Comparison of ENCODE assay signal across 7 fruit fly cellular contexts in the genomic region with DNA sequence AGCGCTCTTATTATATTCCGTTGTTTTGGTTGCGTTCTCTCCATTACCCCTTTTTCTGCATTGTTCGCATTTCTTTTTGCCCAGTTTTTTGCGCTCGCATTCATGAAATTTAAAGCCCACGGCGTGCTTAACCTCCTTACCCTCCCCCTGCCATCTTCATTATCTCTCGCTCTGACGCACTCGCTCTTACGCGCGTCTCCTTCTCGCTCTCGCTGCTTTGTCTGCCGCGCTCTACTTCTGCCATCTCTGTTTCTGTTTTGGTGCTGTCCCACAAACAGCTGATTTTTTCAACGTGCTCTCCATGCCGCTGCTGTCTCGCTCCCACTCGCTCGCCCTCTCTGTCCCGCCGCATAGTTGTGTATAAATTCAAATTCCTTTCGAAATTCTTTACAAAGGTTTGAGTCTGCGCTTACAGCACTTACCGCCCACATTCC.
TF ChIP-seq lines count a peak whose summit lies in the region.

No protein-coding gene starts in this region.

- TF ChIP-seq CTCF in S2 (optimal IDR thresholded peaks at IDR 0.05; lab: Kevin White, UChicago), result peak; percentile 60 to 62
- TF ChIP-seq CTCF in whole organism, embryonic (GFP tag; optimal IDR thresholded peaks at IDR 0.05; lab: Kevin White, UChicago), result peak; percentile 76

TF ChIP-seq in whole organism, 6 proteins besides CTCF, POLR2A, EP300 and RAD21:
- TF ChIP-seq Dll (optimal IDR thresholded peaks at IDR 0.05; lab: Kevin White, UChicago), result peak; percentile 73
- no peak for TF ChIP-seq psq (optimal IDR thresholded peaks at IDR 0.05; lab: Kevin White, UChicago)
- no peak for TF ChIP-seq pan (optimal IDR thresholded peaks at IDR 0.05; lab: Kevin White, UChicago)
- peak; percentile 55 for TF ChIP-seq CG8478 (optimal IDR thresholded peaks at IDR 0.05; lab: Kevin White, UChicago)
- TF ChIP-seq usp (GFP tag; optimal IDR thresholded peaks at IDR 0.05; lab: Kevin White, UChicago), result no peak
- no peak for TF ChIP-seq EcR (GFP tag; optimal IDR thresholded peaks at IDR 0.05; lab: Kevin White, UChicago)

TF ChIP-seq in whole organism, adult, 20 proteins besides CTCF, POLR2A, EP300 and RAD21:
- TF ChIP-seq Crg-1 (GFP tag; optimal IDR thresholded peaks at IDR 0.05; lab: Kevin White, UChicago) (no peak), toe (GFP tag; optimal IDR thresholded peaks at IDR 0.05; lab: Kevin White, UChicago) (no peak), ovo (GFP tag; optimal IDR thresholded peaks at IDR 0.05; lab: Kevin White, UChicago) (peak; percentile 65), tj (GFP tag; optimal IDR thresholded peaks at IDR 0.05; lab: Kevin White, UChicago) (peak; percentile 99), CG1620 (GFP tag; optimal IDR thresholded peaks at IDR 0.05; lab: Kevin White, UChicago) (no peak), bab1 (GFP tag; optimal IDR thresholded peaks at IDR 0.05; lab: Kevin White, UChicago) (peak; percentile 25), CG11617 (GFP tag; optimal IDR thresholded peaks at IDR 0.05; lab: Kevin White, UChicago) (peak; percentile 19), Mnt (GFP tag; optimal IDR thresholded peaks at IDR 0.05; lab: Kevin White, UChicago) (peak; percentile 86), cic (GFP tag; optimal IDR thresholded peaks at IDR 0.05; lab: Kevin White, UChicago) (peak; percentile 92), CG12768 (GFP tag; optimal IDR thresholded peaks at IDR 0.05; lab: Kevin White, UChicago) (peak; percentile 50), cnc (optimal IDR thresholded peaks at IDR 0.05; lab: Kevin White, UChicago) (no peak), pad (GFP tag; optimal IDR thresholded peaks at IDR 0.05; lab: Kevin White, UChicago) (peak; percentile 95), CG7101 (tag; optimal IDR thresholded peaks at IDR 0.05; lab: Kevin White, UChicago) (no peak), CG7045 (GFP tag; optimal IDR thresholded peaks at IDR 0.05; lab: Kevin White, UChicago) (no peak)
TF ChIP-seq in whole organism, adult: peak in this region for 8.

TF ChIP-seq in whole organism, embryonic, 481 proteins besides CTCF, POLR2A, EP300 and RAD21 (continues in another document):
- TF ChIP-seq Eip74EF (GFP tag; optimal IDR thresholded peaks at IDR 0.05; lab: Kevin White, UChicago) (peak in 1 of 2 experiments; percentile 8), CG17912 (GFP tag; optimal IDR thresholded peaks at IDR 0.05; lab: Kevin White, UChicago) (no peak), CG17385 (GFP tag; optimal IDR thresholded peaks at IDR 0.05; lab: Kevin White, UChicago) (peak; percentile 19), B-H2 (GFP tag; optimal IDR thresholded peaks at IDR 0.05; lab: Kevin White, UChicago) (peak; percentile 10), CG13296 (GFP tag; optimal IDR thresholded peaks at IDR 0.05; lab: Kevin White, UChicago) (peak; percentile 55), nau (GFP tag; optimal IDR thresholded peaks at IDR 0.05; lab: Kevin White, UChicago) (peak; percentile 6), GATAe (GFP tag; conservative IDR thresholded peaks at IDR 0.05; lab: Robert Waterston, UW) (no peak), sqz (GFP tag; optimal IDR thresholded peaks at IDR 0.05; lab: Kevin White, UChicago) (peak; percentile 32), bigmax (GFP tag; optimal IDR thresholded peaks at IDR 0.05; lab: Kevin White, UChicago) (peak; percentile 87), CG18262 (tag; optimal IDR thresholded peaks at IDR 0.05; lab: Kevin White, UChicago) (peak; percentile 14), CG12659 (GFP tag; optimal IDR thresholded peaks at IDR 0.05; lab: Kevin White, UChicago) (peak; percentile 6), eyg (GFP tag; optimal IDR thresholded peaks at IDR 0.05; lab: Kevin White, UChicago) (peak; percentile 37), bcd (GFP tag; optimal IDR thresholded peaks at IDR 0.05; lab: Kevin White, UChicago) (peak; percentile 12), pita (GFP tag; optimal IDR thresholded peaks at IDR 0.05; lab: Kevin White, UChicago) (peak; percentile 64), psq (GFP tag; optimal IDR thresholded peaks at IDR 0.05; lab: Kevin White, UChicago) (peak; percentile 89), maf-S (GFP tag; optimal IDR thresholded peaks at IDR 0.05; lab: Kevin White, UChicago) (no peak)

TF ChIP-seq in whole organism, prepupa, 60 proteins besides CTCF, POLR2A, EP300 and RAD21 (continues in another document):
- TF ChIP-seq CG3919 (GFP tag; optimal IDR thresholded peaks at IDR 0.05; lab: Kevin White, UChicago) (peak; percentile 29), Ets21C (GFP tag; optimal IDR thresholded peaks at IDR 0.05; lab: Kevin White, UChicago) (no peak), svp (GFP tag; lab: Kevin White, UChicago) (no peak), topi (GFP tag; optimal IDR thresholded peaks at IDR 0.05; lab: Kevin White, UChicago) (no peak), fd59A (GFP tag; optimal IDR thresholded peaks at IDR 0.05; lab: Kevin White, UChicago) (no peak), fkh (GFP tag; optimal IDR thresholded peaks at IDR 0.05; lab: Kevin White, UChicago) (no peak), CG10631 (GFP tag; optimal IDR thresholded peaks at IDR 0.05; lab: Kevin White, UChicago) (no peak), Blimp-1 (GFP tag; optimal IDR thresholded peaks at IDR 0.05; lab: Kevin White, UChicago) (no peak), CG6792 (GFP tag; optimal IDR thresholded peaks at IDR 0.05; lab: Kevin White, UChicago) (no peak), CG3032 (tag; optimal IDR thresholded peaks at IDR 0.05; lab: Kevin White, UChicago) (no peak), achi (GFP tag; optimal IDR thresholded peaks at IDR 0.05; lab: Kevin White, UChicago) (no peak), CG8632 (GFP tag; optimal IDR thresholded peaks at IDR 0.05; lab: Kevin White, UChicago) (no peak), CG15336 (GFP tag; IDR thresholded peaks at IDR 0.05; lab: Robert Waterston, UW) (no peak), dac (GFP tag; optimal IDR thresholded peaks at IDR 0.05; lab: Kevin White, UChicago) (no peak), Eip93F (GFP tag; optimal IDR thresholded peaks at IDR 0.05; lab: Kevin White, UChicago) (no peak), Smox (GFP tag; optimal IDR thresholded peaks at IDR 0.05; lab: Kevin White, UChicago) (no peak), Met (GFP tag; optimal IDR thresholded peaks at IDR 0.05; lab: Kevin White, UChicago) (no peak), OdsH (GFP tag; optimal IDR thresholded peaks at IDR 0.05; lab: Kevin White, UChicago) (no peak), pdm3 (GFP tag; optimal IDR thresholded peaks at IDR 0.05; lab: Kevin White, UChicago) (no peak)

TF ChIP-seq in whole organism, pupa, 21 proteins besides CTCF, POLR2A, EP300 and RAD21:
- TF ChIP-seq D1 (tag; optimal IDR thresholded peaks at IDR 0.05; lab: Kevin White, UChicago), result no peak
- peak; percentile 64 for TF ChIP-seq EcR (GFP tag; optimal IDR thresholded peaks at IDR 0.05; lab: Kevin White, UChicago)
- peak; percentile 3 for TF ChIP-seq CG15710 (tag; optimal IDR thresholded peaks at IDR 0.05; lab: Kevin White, UChicago)
- peak; percentile 63 for TF ChIP-seq CG13204 (GFP tag; optimal IDR thresholded peaks at IDR 0.05; lab: Kevin White, UChicago)
- peak; percentile 39 for TF ChIP-seq Snoo (tag; optimal IDR thresholded peaks at IDR 0.05; lab: Kevin White, UChicago)
- no peak for TF ChIP-seq Pif1B (GFP tag; optimal IDR thresholded peaks at IDR 0.05; lab: Kevin White, UChicago)
- TF ChIP-seq CG32121 (GFP tag; IDR thresholded peaks at IDR 0.05; lab: Robert Waterston, UW), result no peak
- TF ChIP-seq CG14655 (GFP tag; optimal IDR thresholded peaks at IDR 0.05; lab: Kevin White, UChicago), result no peak
- peak; percentile 8 for TF ChIP-seq CG34367 (tag; optimal IDR thresholded peaks at IDR 0.05; lab: Kevin White, UChicago)
- TF ChIP-seq Pif1A (GFP tag; optimal IDR thresholded peaks at IDR 0.05; lab: Kevin White, UChicago), result peak; percentile 10

TF ChIP-seq in whole organism, wandering third instar larva, 38 proteins besides CTCF, POLR2A, EP300 and RAD21 (continues in another document):
- peak; percentile 42 for TF ChIP-seq Sp1 (GFP tag; optimal IDR thresholded peaks at IDR 0.05; lab: Kevin White, UChicago)
- TF ChIP-seq h (GFP tag; optimal IDR thresholded peaks at IDR 0.05; lab: Kevin White, UChicago), result peak; percentile 91
- no peak for TF ChIP-seq pan (optimal IDR thresholded peaks at IDR 0.05; lab: Kevin White, UChicago)
- peak; percentile 61 to 62 for TF ChIP-seq dl (GFP tag; optimal IDR thresholded peaks at IDR 0.05; lab: Kevin White, UChicago; ENCODE audit: insufficient read depth in 1 of 2, partially characterized antibody in 2 of 2)
- TF ChIP-seq CG32264 (GFP tag; optimal IDR thresholded peaks at IDR 0.05; lab: Kevin White, UChicago), result no peak
- TF ChIP-seq Dif (GFP tag; optimal IDR thresholded peaks at IDR 0.05; lab: Kevin White, UChicago; ENCODE audit: partially characterized antibody), result peak; percentile 69
- no peak for TF ChIP-seq sv (GFP tag; optimal IDR thresholded peaks at IDR 0.05; lab: Kevin White, UChicago)
- TF ChIP-seq dmrt93B (GFP tag; optimal IDR thresholded peaks at IDR 0.05; lab: Kevin White, UChicago), result no peak
- TF ChIP-seq sage (GFP tag; optimal IDR thresholded peaks at IDR 0.05; lab: Kevin White, UChicago), result no peak
- TF ChIP-seq jim (GFP tag; optimal IDR thresholded peaks at IDR 0.05; lab: Kevin White, UChicago), result no peak
- TF ChIP-seq N (GFP tag; optimal IDR thresholded peaks at IDR 0.05; lab: Kevin White, UChicago), result no peak
- peak; percentile 27 for TF ChIP-seq Myc (optimal IDR thresholded peaks at IDR 0.05; lab: Kevin White, UChicago)
- no peak for TF ChIP-seq Rel (GFP tag; optimal IDR thresholded peaks at IDR 0.05; lab: Kevin White, UChicago)
- TF ChIP-seq Rel (tag; optimal IDR thresholded peaks at IDR 0.05; lab: Kevin White, UChicago), result peak; percentile 92
- no peak for TF ChIP-seq Jra (GFP tag; optimal IDR thresholded peaks at IDR 0.05; lab: Kevin White, UChicago)
- TF ChIP-seq GATAd (GFP tag; optimal IDR thresholded peaks at IDR 0.05; lab: Kevin White, UChicago), result no peak
- TF ChIP-seq tai (GFP tag; optimal IDR thresholded peaks at IDR 0.05; lab: Kevin White, UChicago), result no peak
- peak; percentile 12 for TF ChIP-seq Hr83 (GFP tag; optimal IDR thresholded peaks at IDR 0.05; lab: Kevin White, UChicago; ENCODE audit: poor library complexity, severe bottlenecking)
- peak; percentile 23 for TF ChIP-seq Vsx2 (GFP tag; optimal IDR thresholded peaks at IDR 0.05; lab: Kevin White, UChicago; ENCODE audit: partially characterized antibody)
- TF ChIP-seq foxo (GFP tag; optimal IDR thresholded peaks at IDR 0.05; lab: Kevin White, UChicago), result peak in 1 of 2 experiments; percentile 0
- peak; percentile 25 for TF ChIP-seq br (GFP tag; optimal IDR thresholded peaks at IDR 0.05; lab: Kevin White, UChicago)
- TF ChIP-seq HLH106 (tag; optimal IDR thresholded peaks at IDR 0.05; lab: Kevin White, UChicago), result no peak
- peak; percentile 13 for TF ChIP-seq fru (GFP tag; optimal IDR thresholded peaks at IDR 0.05; lab: Kevin White, UChicago)
- peak; percentile 99 for TF ChIP-seq psq (GFP tag; optimal IDR thresholded peaks at IDR 0.05; lab: Kevin White, UChicago)
- TF ChIP-seq ey (GFP tag; optimal IDR thresholded peaks at IDR 0.05; lab: Kevin White, UChicago), result peak; percentile 4
- TF ChIP-seq lola (GFP tag; optimal IDR thresholded peaks at IDR 0.05; lab: Kevin White, UChicago), result no peak
- peak; percentile 15 for TF ChIP-seq brk (GFP tag; optimal IDR thresholded peaks at IDR 0.05; lab: Kevin White, UChicago)
- TF ChIP-seq Mio (GFP tag; optimal IDR thresholded peaks at IDR 0.05; lab: Kevin White, UChicago), result no peak
